Fruit fly (Drosophila melanogaster) whole organism, embryonic: ENCODE measurements around the gene CG10035.
A peak's percentile ranks its signal among the peaks of the same experiment; 100 is the strongest.

Experiments used
- Aef1 ChIP-seq: fragments of 200-800 bp; sonication (Bioruptor generic); IDR thresholded peaks from 3 replicates; pipeline ENCODE4 v1.3.6; 2022; ENCODE audit warnings: missing biosample characterization, missing genetic modification characterization
- Antp ChIP-seq: fragments of 200-800 bp; sonication (Bioruptor generic); optimal IDR thresholded peaks from 3 replicates; lab custom pipeline; 2016; ENCODE audit warnings: missing biosample characterization, missing genetic modification characterization
- Asciz ChIP-seq: fragments of 200-800 bp; sonication (Bioruptor generic); optimal IDR thresholded peaks from 2 replicates; lab custom pipeline; 2017; ENCODE audit warnings: missing biosample characterization, mild to moderate bottlenecking, missing genetic modification characterization, missing genetic modification reagents
- CG10209 ChIP-seq: fragments of 200-800 bp; sonication (Bioruptor generic); optimal IDR thresholded peaks from 3 replicates; lab custom pipeline; 2017; ENCODE audit warnings: missing biosample characterization, mild to moderate bottlenecking, missing genetic modification characterization, missing genetic modification reagents
- CG10274 ChIP-seq: fragments of 200-800 bp; sonication (Bioruptor generic); optimal IDR thresholded peaks from 3 replicates; lab custom pipeline; 2017; ENCODE audit warnings: missing biosample characterization, mild to moderate bottlenecking, missing genetic modification characterization
- CG12219 ChIP-seq: fragments of 200-800 bp; sonication (Bioruptor generic); optimal IDR thresholded peaks from 3 replicates; lab custom pipeline; 2018; ENCODE audit warnings: missing biosample characterization, mild to moderate bottlenecking, missing genetic modification characterization
- CG13287 ChIP-seq: fragments of 200-800 bp; sonication (Bioruptor generic); IDR thresholded peaks from 2 replicates; pipeline ENCODE4 v1.3.6; 2022; ENCODE audit warnings: missing biosample characterization, missing genetic modification characterization; ENCODE audit not compliant: partially characterized antibody
- CG13296 ChIP-seq: fragments of 200-800 bp; sonication (Bioruptor generic); optimal IDR thresholded peaks from 3 replicates; lab custom pipeline; 2018; ENCODE audit warnings: missing biosample characterization, mild to moderate bottlenecking, missing genetic modification characterization
- CG13624 ChIP-seq: fragments of 200-800 bp; sonication (Bioruptor generic); optimal IDR thresholded peaks from 2 replicates; lab custom pipeline; 2016; ENCODE audit warnings: missing biosample characterization, missing genetic modification characterization
- CG14014 ChIP-seq: fragments of 200-800 bp; sonication (Bioruptor generic); IDR thresholded peaks from 2 replicates; pipeline ENCODE4 v1.3.6; 2022; ENCODE audit warnings: missing biosample characterization, missing genetic modification characterization
- CG16779 ChIP-seq: fragments of 200-800 bp; sonication (Bioruptor generic); IDR thresholded peaks from 2 replicates; pipeline ENCODE4 v1.3.6; 2022; ENCODE audit warnings: missing biosample characterization, missing genetic modification characterization
- CG16813 ChIP-seq: fragments of 200-800 bp; sonication (Bioruptor generic); IDR thresholded peaks from 3 replicates; pipeline ENCODE4 v1.3.6; 2022; ENCODE audit warnings: missing biosample characterization, missing genetic modification characterization; ENCODE audit not compliant: partially characterized antibody
- CG17359 ChIP-seq: fragments of 200-800 bp; sonication (Bioruptor generic); optimal IDR thresholded peaks from 3 replicates; lab custom pipeline; 2018; ENCODE audit warnings: missing biosample characterization, mild to moderate bottlenecking, missing genetic modification characterization, moderate library complexity
- CG17361 ChIP-seq: fragments of 200-800 bp; sonication (Bioruptor generic); IDR thresholded peaks from 3 replicates; pipeline ENCODE4 v1.3.6; 2022; ENCODE audit warnings: missing biosample characterization, missing genetic modification characterization
- CG17829 ChIP-seq: fragments of 200-800 bp; optimal IDR thresholded peaks from 2 replicates; lab custom pipeline; 2019; ENCODE audit warnings: missing biosample characterization, mild to moderate bottlenecking, missing genetic modification characterization, moderate library complexity
- CG18011 ChIP-seq: fragments of 200-800 bp; sonication (Bioruptor generic); optimal IDR thresholded peaks from 2 replicates; lab custom pipeline; 2017; ENCODE audit warnings: missing biosample characterization, missing genetic modification characterization, mild to moderate bottlenecking, moderate library complexity, missing genotype
- CG18619 ChIP-seq: fragments of 200-800 bp; sonication (Bioruptor generic); optimal IDR thresholded peaks from 3 replicates; lab custom pipeline; 2017; ENCODE audit warnings: missing biosample characterization, mild to moderate bottlenecking, missing genetic modification characterization
- CG2875 ChIP-seq: fragments of 200-800 bp; sonication (Bioruptor generic); optimal IDR thresholded peaks from 2 replicates; lab custom pipeline; 2017; ENCODE audit warnings: missing biosample characterization, mild to moderate bottlenecking, missing genetic modification characterization, missing genetic modification reagents
- CG4282 ChIP-seq: fragments of 200-800 bp; sonication (Bioruptor generic); optimal IDR thresholded peaks from 2 replicates; lab custom pipeline; 2016; ENCODE audit warnings: missing biosample characterization, missing genetic modification characterization
- CG6683 ChIP-seq: fragments of 200-800 bp; sonication (Bioruptor generic); optimal IDR thresholded peaks from 2 replicates; lab custom pipeline; 2017; ENCODE audit warnings: missing biosample characterization, mild to moderate bottlenecking, missing genetic modification characterization, missing genetic modification reagents
- CG8089 ChIP-seq: fragments of 200-800 bp; sonication (Bioruptor generic); optimal IDR thresholded peaks from 3 replicates; lab custom pipeline; 2016; ENCODE audit warnings: missing biosample characterization, missing genetic modification characterization
- CG9727 ChIP-seq: fragments of 200-800 bp; sonication (Bioruptor generic); optimal IDR thresholded peaks from 3 replicates; lab custom pipeline; 2017; ENCODE audit warnings: missing biosample characterization, mild to moderate bottlenecking, missing genetic modification characterization
- CTCF ChIP-seq: fragments of 200-800 bp; sonication (Bioruptor generic); optimal IDR thresholded peaks from 2 replicates; lab custom pipeline; 2017; ENCODE audit warnings: missing biosample characterization, mild to moderate bottlenecking, missing genetic modification characterization, moderate library complexity
- E2f2 ChIP-seq: fragments of 200-800 bp; sonication (Bioruptor generic); IDR thresholded peaks from 2 replicates; pipeline ENCODE4 v1.3.6; 2022; ENCODE audit warnings: missing biosample characterization, missing genetic modification characterization
- Gsc ChIP-seq: fragments of 200-800 bp; sonication (Bioruptor generic); IDR thresholded peaks from 2 replicates; pipeline ENCODE4 v1.3.6; 2022; ENCODE audit warnings: missing biosample characterization, missing genetic modification characterization
- H15 ChIP-seq: fragments of 200-800 bp; sonication (Bioruptor generic); IDR thresholded peaks from 3 replicates; pipeline ENCODE4 v1.3.6; 2022; ENCODE audit warnings: missing biosample characterization, missing genetic modification characterization
- Hr3 ChIP-seq: fragments of 200-800 bp; sonication (Bioruptor generic); optimal IDR thresholded peaks from 3 replicates; lab custom pipeline; 2016; ENCODE audit warnings: missing biosample characterization, missing genetic modification characterization
- Kr ChIP-seq: fragments of 200-800 bp; sonication (Bioruptor generic); optimal IDR thresholded peaks from 2 replicates; lab custom pipeline; 2017; ENCODE audit warnings: missing biosample characterization, mild to moderate bottlenecking, missing genetic modification characterization
- Meics ChIP-seq: fragments of 200-800 bp; sonication (Bioruptor generic); optimal IDR thresholded peaks from 2 replicates; lab custom pipeline; 2017; ENCODE audit warnings: missing biosample characterization, mild to moderate bottlenecking, missing genetic modification characterization
- Ravus ChIP-seq: fragments of 200-800 bp; sonication (Bioruptor generic); IDR thresholded peaks from 2 replicates; pipeline ENCODE4 v1.3.6; 2022; ENCODE audit warnings: missing biosample characterization, missing genetic modification characterization
- Vsx1 ChIP-seq: fragments of 200-800 bp; sonication (Bioruptor generic); optimal IDR thresholded peaks from 2 replicates; lab custom pipeline; 2017; ENCODE audit warnings: missing biosample characterization, mild to moderate bottlenecking, missing genetic modification characterization, missing genetic modification reagents
- ase ChIP-seq: fragments of 200-800 bp; sonication (Bioruptor generic); IDR thresholded peaks from 3 replicates; pipeline ENCODE4 v1.3.6; 2022; ENCODE audit warnings: missing biosample characterization, missing genetic modification characterization
- bbx ChIP-seq: fragments of 200-800 bp; sonication (Bioruptor generic); IDR thresholded peaks from 2 replicates; pipeline ENCODE4 v1.3.6; 2022; ENCODE audit warnings: missing biosample characterization, missing genetic modification characterization; ENCODE audit not compliant: partially characterized antibody
- cad ChIP-seq: fragments of >200 bp; optimal IDR thresholded peaks from 2 replicates; lab custom pipeline; 2017; ENCODE audit warnings: missing biosample characterization, missing genetic modification characterization
- caup ChIP-seq: fragments of 200-800 bp; sonication (Bioruptor generic); optimal IDR thresholded peaks from 3 replicates; lab custom pipeline; 2017; ENCODE audit warnings: missing biosample characterization, mild to moderate bottlenecking, missing genetic modification characterization, moderate library complexity; ENCODE audit not compliant: severe bottlenecking
- dan ChIP-seq: fragments of 200-800 bp; sonication (Bioruptor generic); IDR thresholded peaks from 2 replicates; pipeline ENCODE4 v1.3.6; 2022; ENCODE audit warnings: missing biosample characterization, missing genetic modification characterization
- dm ChIP-seq: fragments of 200-800 bp; sonication (Bioruptor generic); optimal IDR thresholded peaks from 3 replicates; lab custom pipeline; 2016; ENCODE audit warnings: missing biosample characterization, missing genetic modification characterization
- en ChIP-seq: fragments of 200-800 bp; sonication (Bioruptor generic); optimal IDR thresholded peaks from 2 replicates; lab custom pipeline; 2016; ENCODE audit warnings: missing biosample characterization, missing genetic modification characterization
- gsb ChIP-seq: fragments of 200-800 bp; sonication (Bioruptor generic); IDR thresholded peaks from 2 replicates; pipeline ENCODE4 v1.3.6; 2022; ENCODE audit warnings: missing biosample characterization, missing genetic modification characterization
- lmd ChIP-seq: fragments of 200-800 bp; sonication (Bioruptor generic); IDR thresholded peaks from 2 replicates; pipeline ENCODE4 v1.3.6; 2022; ENCODE audit warnings: missing biosample characterization, missing genetic modification characterization
- luna ChIP-seq: fragments of 200-800 bp; sonication (Bioruptor generic); optimal IDR thresholded peaks from 2 replicates; lab custom pipeline; 2016; ENCODE audit warnings: missing biosample characterization, missing genetic modification characterization
- org-1 ChIP-seq: fragments of 200-800 bp; sonication (Bioruptor generic); optimal IDR thresholded peaks from 2 replicates; lab custom pipeline; 2017; ENCODE audit warnings: missing biosample characterization, missing genetic modification characterization
- psq ChIP-seq: fragments of 200-800 bp; sonication (Bioruptor generic); optimal IDR thresholded peaks from 2 replicates; lab custom pipeline; 2017; ENCODE audit warnings: missing biosample characterization, missing genetic modification characterization
- sc ChIP-seq, 3 experiments: fragments of >200 bp in 2 of 3; fragments of 200-800 bp in 1 of 3; sonication (Bioruptor generic) in 1 of 3; optimal IDR thresholded peaks; 2 replicates in 2 of 3; 3 replicates in 1 of 3; lab custom pipeline; 2017; ENCODE audit warnings: mild to moderate bottlenecking in 1 of 3, missing biosample characterization in 1 of 3, missing genetic modification characterization in 1 of 3, missing genetic modification reagents in 1 of 3
- tgo ChIP-seq: fragments of 200-800 bp; sonication (Bioruptor generic); IDR thresholded peaks from 3 replicates; pipeline ENCODE4 v1.3.6; 2022; ENCODE audit warnings: missing biosample characterization, missing genetic modification characterization
- tll ChIP-seq, 2 experiments: fragments of 200-800 bp in 1 of 2; fragments of >200 bp in 1 of 2; sonication (Bioruptor generic) in 1 of 2; optimal IDR thresholded peaks; 2 replicates each; lab custom pipeline; 2017 to 2019; ENCODE audit warnings: missing biosample characterization in 2 of 2, missing genetic modification characterization in 2 of 2, mild to moderate bottlenecking in 1 of 2, moderate library complexity in 1 of 2
- toy ChIP-seq: fragments of 200-800 bp; sonication (Bioruptor generic); IDR thresholded peaks from 2 replicates; pipeline ENCODE4 v1.3.6; 2022; ENCODE audit warnings: missing biosample characterization, missing genetic modification characterization
- unpg ChIP-seq: fragments of 200-800 bp; sonication (Bioruptor generic); optimal IDR thresholded peaks from 3 replicates; lab custom pipeline; 2018; ENCODE audit warnings: missing biosample characterization, mild to moderate bottlenecking, missing genetic modification characterization, moderate library complexity
- wdn ChIP-seq: fragments of 200-800 bp; sonication (Bioruptor generic); IDR thresholded peaks from 2 replicates; pipeline ENCODE4 v1.3.6; 2022; ENCODE audit warnings: missing biosample characterization, missing genetic modification characterization
- yki ChIP-seq: fragments of >200 bp; optimal IDR thresholded peaks from 3 replicates; lab custom pipeline; 2018

CG10035 gene

DNA sequence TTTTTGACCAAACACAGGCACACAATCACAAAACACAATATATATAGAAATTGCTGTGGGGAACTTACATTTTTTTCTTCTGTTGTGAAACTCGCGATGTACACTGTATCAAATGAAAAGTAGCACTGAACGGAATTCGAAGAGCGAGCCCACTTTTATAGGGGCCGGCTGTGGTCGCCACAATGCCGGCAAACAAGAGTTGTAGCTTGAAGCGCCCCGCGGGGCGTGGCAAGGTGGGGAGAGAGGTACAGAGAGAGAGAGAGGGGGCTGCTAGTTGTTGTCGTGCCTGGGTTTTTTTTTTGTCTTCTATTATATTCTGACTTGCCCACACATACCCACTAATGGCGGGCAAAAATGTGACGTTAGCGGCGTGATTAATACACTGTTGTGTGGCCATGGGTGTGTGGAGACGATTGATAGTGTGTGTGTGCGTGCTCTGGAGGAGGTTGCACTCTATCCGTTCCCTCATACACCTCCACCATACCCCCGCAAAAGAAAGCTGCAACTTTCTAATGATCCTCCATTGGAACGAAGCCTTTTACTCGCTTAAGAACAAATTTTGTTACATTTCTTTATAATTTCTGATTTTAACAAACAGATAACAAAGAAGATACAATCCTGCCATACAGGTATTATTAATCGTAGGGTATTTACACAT lies 13.2 kb downstream of the CG10035 start, which contains the start of gene GstD1 (continued):
- TF ChIP-seq Hr3 (peak; percentile 39), CG14014 (peak; percentile 36; the same call in 1 of the 2 replicates), CG10209 (GFP tag; lab: Kevin White, UChicago) (no peak), CG17829 (tag; lab: Kevin White, UChicago) (no peak), Aef1 (GFP tag; lab: Robert Waterston, UW) (peak; percentile 71; the same call in 2 of the 3 replicates), CG4282 (peak; percentile 3), CG16813 (GFP tag; lab: Robert Waterston, UW) (no peak), yki (lab: Kevin White, UChicago) (no peak), org-1 (GFP tag; lab: Kevin White, UChicago) (peak; percentile 25), en (no peak), Vsx1 (no peak), tgo (GFP tag; lab: Robert Waterston, UW) (no peak; the same call in 2 of the 3 replicates), ase (GFP tag; lab: Robert Waterston, UW) (no peak), toy (no peak), psq (GFP tag; lab: Kevin White, UChicago) (no peak), Meics (GFP tag; lab: Kevin White, UChicago) (peak; percentile 73), CG13296 (GFP tag; lab: Kevin White, UChicago) (no peak), CG10274 (peak; percentile 86), dan (GFP tag; lab: Robert Waterston, UW) (no peak), gsb (GFP tag; lab: Robert Waterston, UW) (no peak), Kr (GFP tag; lab: Kevin White, UChicago) (no peak), Ravus (GFP tag; lab: Robert Waterston, UW) (no peak), cad (GFP tag; lab: Kevin White, UChicago) (no peak), CG9727 (GFP tag; lab: Kevin White, UChicago) (peak; percentile 24), E2f2 (GFP tag; lab: Robert Waterston, UW) (0 out of 2 replicates have a peak, but pooled peaks have one; percentile 25), CG18011 (GFP tag; lab: Kevin White, UChicago) (peak; percentile 24), caup (GFP tag; lab: Kevin White, UChicago) (peak; percentile 28), unpg (GFP tag; lab: Kevin White, UChicago) (no peak), dm (no peak), CG8089 (GFP tag; lab: Kevin White, UChicago) (no peak), Gsc (GFP tag; lab: Robert Waterston, UW) (no peak), lmd (GFP tag; lab: Robert Waterston, UW) (peak; percentile 47), CG18619 (GFP tag; lab: Kevin White, UChicago) (peak; percentile 44), Asciz (GFP tag; lab: Kevin White, UChicago) (no peak), CG2875 (GFP tag; lab: Kevin White, UChicago) (no peak), luna (GFP tag; lab: Kevin White, UChicago) (peak; percentile 26), CG6683 (GFP tag; lab: Kevin White, UChicago) (no peak), CG17361 (GFP tag; lab: Robert Waterston, UW) (peak; percentile 49; the same call in 1 of the 3 replicates), CG17359 (peak; percentile 8), CG16779 (no peak), CG13624 (peak; percentile 21), CG13287 (GFP tag; lab: Robert Waterston, UW) (peak; percentile 39; the same call in 1 of the 2 replicates), sc (optimal IDR thresholded peaks at IDR 0.05; lab: Kevin White, UChicago) (no peak), sc (GFP tag; optimal IDR thresholded peaks at IDR 0.05; lab: Kevin White, UChicago) (no peak), H15 (no peak), tll (GFP tag; optimal IDR thresholded peaks at IDR 0.05; lab: Kevin White, UChicago) (no peak), CTCF (no peak), CG12219 (GFP tag; lab: Kevin White, UChicago) (no peak), Antp (GFP tag; lab: Kevin White, UChicago) (peak; percentile 21), bbx (GFP tag; lab: Robert Waterston, UW) (0 out of 2 replicates have a peak, but pooled peaks have one; percentile 28), wdn (GFP tag; lab: Robert Waterston, UW) (no peak; the same call in 1 of the 2 replicates)
